Fruit fly (Drosophila melanogaster) whole organism, embryonic: Measurements from ENCODE around the gene Mad.

Source experiments
- CG14014 ChIP-seq: fragments of 200-800 bp; sonication (Bioruptor generic); IDR thresholded peaks from 2 replicates; pipeline ENCODE4 v1.3.6; 2022; ENCODE audit warnings: missing biosample characterization, missing genetic modification characterization
- CG14441 ChIP-seq: fragments of 200-800 bp; sonication (Bioruptor generic); IDR thresholded peaks from 2 replicates; pipeline ENCODE4 v1.3.6; 2022; ENCODE audit warnings: missing biosample characterization, missing genetic modification characterization
- Pdp1 ChIP-seq, 2 experiments: fragments of 200-800 bp; sonication (Bioruptor generic); optimal IDR thresholded peaks; 3 replicates each; lab custom pipeline; 2016; ENCODE audit warnings: missing biosample characterization in 2 of 2, missing genetic modification characterization in 2 of 2, mild to moderate bottlenecking in 1 of 2, moderate library complexity in 1 of 2
- Ptx1 ChIP-seq: fragments of 200-800 bp; sonication (Bioruptor generic); IDR thresholded peaks from 2 replicates; pipeline ENCODE4 v1.3.6; 2022; ENCODE audit warnings: missing biosample characterization, missing genetic modification characterization
- Usf ChIP-seq: fragments of 200-800 bp; sonication (Bioruptor generic); optimal IDR thresholded peaks from 2 replicates; lab custom pipeline; 2017; ENCODE audit warnings: missing genotype, missing biosample characterization, missing genetic modification characterization
- caup ChIP-seq: fragments of 200-800 bp; sonication (Bioruptor generic); optimal IDR thresholded peaks from 3 replicates; lab custom pipeline; 2017; ENCODE audit warnings: missing biosample characterization, mild to moderate bottlenecking, missing genetic modification characterization, moderate library complexity; ENCODE audit not compliant: severe bottlenecking
- fd3F ChIP-seq: fragments of 200-800 bp; sonication (Bioruptor generic); optimal IDR thresholded peaks from 2 replicates; lab custom pipeline; 2018; ENCODE audit warnings: missing biosample characterization, mild to moderate bottlenecking, missing genetic modification characterization, moderate library complexity
- gsb ChIP-seq: fragments of 200-800 bp; sonication (Bioruptor generic); IDR thresholded peaks from 2 replicates; pipeline ENCODE4 v1.3.6; 2022; ENCODE audit warnings: missing biosample characterization, missing genetic modification characterization
- ham ChIP-seq: fragments of 200-800 bp; sonication (Bioruptor generic); IDR thresholded peaks from 2 replicates; pipeline ENCODE4 v1.3.6; 2022; ENCODE audit warnings: missing biosample characterization, missing genetic modification characterization
- pros ChIP-seq: fragments of 200-800 bp; sonication (Bioruptor generic); optimal IDR thresholded peaks from 3 replicates; lab custom pipeline; 2019; ENCODE audit warnings: missing biosample characterization, mild to moderate bottlenecking, missing genetic modification characterization, moderate library complexity
- sd ChIP-seq: fragments of 200-800 bp; sonication (Bioruptor generic); optimal IDR thresholded peaks from 3 replicates; lab custom pipeline; 2018; ENCODE audit warnings: missing biosample characterization, mild to moderate bottlenecking, missing genetic modification characterization, moderate library complexity

DNA sequence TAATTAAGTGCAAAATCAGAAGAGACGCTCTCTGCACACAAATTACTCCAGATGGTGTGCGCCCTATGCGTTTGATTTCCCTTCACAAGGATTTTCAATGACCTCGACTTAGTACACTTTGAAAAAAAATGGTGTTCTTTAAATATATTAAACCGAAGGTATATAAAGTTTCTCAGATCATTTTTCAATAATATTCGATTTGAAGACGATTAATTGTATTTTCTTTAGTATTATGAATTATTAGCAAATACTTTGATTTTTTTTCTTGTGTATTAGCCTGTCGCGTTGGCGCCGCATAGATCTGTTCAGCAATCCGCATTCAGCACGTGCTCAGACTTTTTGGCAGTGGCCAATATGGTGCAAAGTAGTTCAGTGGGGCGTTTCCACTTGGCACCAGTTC is 31.6 kb downstream of the Mad start:
- TF ChIP-seq caup = no peak
- no peak for TF ChIP-seq Ptx1 (GFP tag; lab: Robert Waterston, UW)
- TF ChIP-seq Pdp1 (GFP tag; optimal IDR thresholded peaks at IDR 0.05; lab: Kevin White, UChicago) = no peak
- no peak for TF ChIP-seq CG14014 (GFP tag; lab: Robert Waterston, UW)
- TF ChIP-seq Usf (GFP tag; lab: Kevin White, UChicago) = no peak
- TF ChIP-seq pros (GFP tag; lab: Kevin White, UChicago) = no peak
- no peak for TF ChIP-seq CG14441 (GFP tag; lab: Robert Waterston, UW)
- TF ChIP-seq gsb (GFP tag; lab: Robert Waterston, UW) = no peak
- TF ChIP-seq fd3F (GFP tag; lab: Kevin White, UChicago) = no peak
- no peak for TF ChIP-seq ham (GFP tag; lab: Robert Waterston, UW)
- no peak for TF ChIP-seq sd (tag; lab: Kevin White, UChicago)
